Worm (Caenorhabditis elegans) whole organism, midembryonic: ENCODE results near the gene srw-16.
"Not testable (repeated sequence)": the region's sequence is repeated elsewhere in the genome, so short reads cannot be mapped to it uniquely, and the experiment has no call there.

Experiments used
- T22C8.4 ChIP-seq: fragments of 200-800 bp; sonication (Bioruptor generic); IDR thresholded peaks from 2 replicates; pipeline ENCODE4 v1.3.6; 2022; ENCODE audit warnings: missing genetic modification characterization, missing compliant biosample characterization
- cog-1 ChIP-seq: sonication (generic microtip); optimal IDR thresholded peaks from 2 replicates; lab custom pipeline; 2016; ENCODE audit warnings: missing genetic modification characterization, missing compliant biosample characterization
- flt-1 ChIP-seq: fragments of 200-800 bp; sonication (Bioruptor generic); IDR thresholded peaks from 2 replicates; pipeline ENCODE4 v1.3.6; 2022; ENCODE audit warnings: missing genetic modification characterization, missing compliant biosample characterization
- klf-2 ChIP-seq: fragments of 200-800 bp; sonication (Bioruptor generic); conservative IDR thresholded peaks from 2 replicates; pipeline ENCODE4 v1.3.6; 2022; ENCODE audit warnings: missing genetic modification reagents, missing genetic modification characterization, missing compliant biosample characterization
- med-1 ChIP-seq: sonication (generic microtip); optimal IDR thresholded peaks from 2 replicates; lab custom pipeline; 2017; ENCODE audit warnings: missing genetic modification characterization, mild to moderate bottlenecking, missing compliant biosample characterization, antibody characterized with exemption, missing genetic modification reagents; ENCODE audit not compliant: insufficient read depth
- ref-1 ChIP-seq: fragments of 200-800 bp; sonication (Bioruptor generic); conservative IDR thresholded peaks from 2 replicates; pipeline ENCODE4 v1.3.6; 2022; ENCODE audit warnings: missing genetic modification reagents, missing genetic modification characterization, missing compliant biosample characterization
- tab-1 ChIP-seq: fragments of 200-800 bp; sonication (Bioruptor generic); IDR thresholded peaks from 2 replicates; pipeline ENCODE4 v1.3.6; 2022; ENCODE audit warnings: missing genetic modification characterization, missing compliant biosample characterization
- ztf-23 ChIP-seq: fragments of 200-800 bp; sonication (Bioruptor generic); IDR thresholded peaks from 2 replicates; pipeline ENCODE4 v1.3.6; 2022; ENCODE audit warnings: missing genetic modification reagents, missing genetic modification characterization, missing compliant biosample characterization
- ztf-29 ChIP-seq: fragments of 200-800 bp; sonication (Bioruptor generic); IDR thresholded peaks from 2 replicates; pipeline ENCODE4 v1.3.6; 2022; ENCODE audit warnings: missing genetic modification reagents, missing genetic modification characterization, missing compliant biosample characterization

The srw-16 gene

DNA sequence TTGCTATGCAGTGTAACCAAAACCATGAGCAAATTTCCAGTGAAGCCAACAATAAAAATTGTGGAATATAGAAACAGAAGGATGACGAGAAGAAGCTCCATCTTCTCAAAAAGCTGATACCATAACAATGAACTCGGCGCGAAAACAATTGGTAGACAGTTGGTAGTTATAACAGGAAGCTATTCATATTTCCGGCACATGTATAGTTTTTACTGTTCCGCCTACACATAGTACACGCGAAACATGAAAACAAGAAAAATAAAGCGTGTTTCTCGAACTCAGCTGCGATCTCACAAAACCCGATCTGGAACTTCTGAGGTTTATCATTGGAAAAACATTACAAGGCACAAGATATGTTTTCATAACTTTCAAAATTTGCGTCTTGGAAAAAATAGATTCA, 15.6 kb downstream of the srw-16 start, which contains the start of gene srsx-37:
TSS of gene srsx-37 (minus strand) at position 101 of the 400 bp plus-strand sequence.
- TF ChIP-seq tab-1 (GFP tag; lab: Robert Waterston, UW), result no peak

DNA sequence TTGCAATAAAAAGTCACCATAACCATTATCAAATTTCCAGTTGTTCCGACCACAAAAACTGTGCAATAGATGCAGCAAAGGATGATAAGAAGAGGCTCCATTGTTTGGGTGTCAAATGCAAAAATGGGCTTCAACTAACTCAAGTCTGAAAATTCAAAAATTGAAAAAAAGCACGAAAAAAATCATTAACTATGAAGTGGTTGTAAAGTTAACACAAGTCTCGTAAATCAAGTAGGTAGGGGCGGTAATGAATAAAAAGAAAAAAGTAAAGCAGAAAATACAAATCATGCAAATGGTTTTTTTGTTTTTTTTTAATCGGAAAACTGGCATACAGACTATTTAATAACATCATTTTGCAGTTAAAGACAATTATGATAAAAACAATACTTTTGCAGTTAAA, 18.0 kb downstream of the srw-16 start, which contains the start of gene srsx-39:
TSS of gene srsx-39 (minus strand) at position 101 of the 400 bp plus-strand sequence.
- TF ChIP-seq ref-1 (GFP tag; lab: Robert Waterston, UW); cog-1; med-1 (GFP tag; lab: Kevin White, UChicago): not testable (repeated sequence)

DNA sequence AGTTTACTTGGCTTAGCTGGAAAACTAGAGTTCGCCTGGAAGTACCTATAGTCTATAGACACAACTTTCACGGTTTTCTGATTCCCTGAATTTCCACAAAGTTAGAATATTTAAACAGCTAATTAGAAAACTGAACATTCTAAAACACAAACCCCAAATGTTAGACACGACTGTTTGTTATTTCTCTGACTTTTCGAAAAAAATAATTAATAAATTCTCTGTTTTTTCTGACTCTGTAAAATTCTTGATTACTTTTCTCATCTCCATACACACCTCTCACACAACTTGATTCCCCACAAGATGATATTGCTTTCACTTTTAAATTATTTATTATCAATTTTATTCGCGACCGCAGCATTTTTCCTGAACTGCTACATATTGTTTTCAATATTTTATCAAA, 21.1 kb downstream of the srw-16 start, which contains the start of gene srbc-75:
TSS of gene srbc-75 (plus strand) at position 301 of the 400 bp plus-strand sequence.
- TF ChIP-seq ztf-23 (GFP tag; lab: Robert Waterston, UW), result no peak
- no peak for TF ChIP-seq cog-1
- TF ChIP-seq ref-1 (GFP tag; lab: Robert Waterston, UW), result no peak
- no peak for TF ChIP-seq med-1 (GFP tag; lab: Kevin White, UChicago)
- TF ChIP-seq flt-1 (GFP tag; lab: Robert Waterston, UW), result no peak
- no peak for TF ChIP-seq ztf-29 (GFP tag; lab: Robert Waterston, UW)
- no peak for TF ChIP-seq klf-2 (GFP tag; lab: Robert Waterston, UW)
- no peak for TF ChIP-seq tab-1 (GFP tag; lab: Robert Waterston, UW)
- TF ChIP-seq T22C8.4 (GFP tag; lab: Robert Waterston, UW), result no peak

DNA sequence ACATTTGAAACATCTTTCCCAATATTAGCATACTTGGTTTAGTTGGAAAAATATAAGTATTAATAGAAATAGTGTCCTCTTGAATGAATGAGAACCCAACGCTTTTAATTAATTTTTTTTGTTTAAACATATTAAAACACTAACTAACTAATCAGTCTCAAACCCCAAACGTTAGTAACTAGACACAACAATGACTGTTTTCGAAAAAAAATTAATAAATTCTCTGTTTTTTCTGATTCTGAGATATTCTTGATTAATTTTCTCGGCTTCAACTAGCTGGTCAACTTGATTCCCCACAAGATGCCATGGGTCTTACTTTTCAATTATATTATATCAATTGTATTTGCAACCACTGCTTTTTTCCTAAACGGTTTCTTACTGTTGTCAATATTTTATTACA, 22.6 kb downstream of the srw-16 start, which contains the start of gene srbc-76:
TSS of gene srbc-76 (plus strand) at position 301 of the 400 bp plus-strand sequence.
- TF ChIP-seq flt-1 (GFP tag; lab: Robert Waterston, UW) (no peak), ztf-23 (GFP tag; lab: Robert Waterston, UW) (no peak), ref-1 (GFP tag; lab: Robert Waterston, UW) (no peak), cog-1 (no peak), klf-2 (GFP tag; lab: Robert Waterston, UW) (no peak), ztf-29 (GFP tag; lab: Robert Waterston, UW) (no peak), med-1 (GFP tag; lab: Kevin White, UChicago) (no peak), tab-1 (GFP tag; lab: Robert Waterston, UW) (no peak), T22C8.4 (GFP tag; lab: Robert Waterston, UW) (no peak)

DNA sequence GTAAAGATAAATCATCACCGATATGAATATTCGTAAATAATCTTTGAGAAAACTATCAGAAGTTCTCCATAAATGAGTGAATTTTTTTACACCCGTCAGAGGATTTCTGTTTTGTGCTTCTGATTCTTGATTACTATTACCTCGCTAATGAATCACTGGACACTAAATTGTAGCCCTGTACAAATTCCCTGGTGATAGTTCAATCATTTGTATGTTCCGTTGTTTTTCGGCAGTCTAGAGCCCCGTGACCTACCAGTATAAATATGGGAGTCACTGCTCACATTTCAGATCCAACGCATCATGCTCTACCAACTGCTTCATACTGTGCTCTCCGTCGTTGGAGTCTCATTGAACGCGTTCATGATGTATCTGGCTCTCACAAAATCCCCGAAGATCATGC, 24.4 kb downstream of the srw-16 start, which contains the start of gene srd-28:
TSS of gene srd-28 (plus strand) at position 301 of the 400 bp plus-strand sequence.
- TF ChIP-seq ref-1 (GFP tag; lab: Robert Waterston, UW); cog-1; tab-1 (GFP tag; lab: Robert Waterston, UW): not testable (repeated sequence)

DNA sequence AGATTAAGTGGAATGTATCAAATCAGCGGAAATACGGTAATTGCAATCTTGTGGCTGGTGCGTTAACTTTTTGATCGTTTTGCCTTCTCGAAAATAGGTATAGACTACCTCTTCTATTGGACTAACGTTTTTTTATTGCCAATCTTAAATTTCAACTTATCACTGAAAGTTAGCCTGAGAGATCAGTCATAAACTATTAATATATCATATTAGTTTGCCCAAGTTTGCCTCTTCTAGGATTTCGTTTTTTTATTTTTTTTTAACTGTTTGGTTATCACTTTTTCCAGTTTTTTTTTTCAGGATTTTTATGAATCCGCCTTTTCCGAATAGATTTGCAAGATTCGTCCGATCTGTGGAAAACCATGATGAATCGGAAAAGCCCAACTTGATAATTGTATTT, 30.2 kb downstream of the srw-16 start, which contains the start of gene kin-30:
TSS of gene kin-30 (plus strand) at position 301 of the 400 bp plus-strand sequence.
- TF ChIP-seq ref-1 (GFP tag; lab: Robert Waterston, UW), result no peak
- no peak for TF ChIP-seq med-1 (GFP tag; lab: Kevin White, UChicago)
- no peak for TF ChIP-seq flt-1 (GFP tag; lab: Robert Waterston, UW)
- no peak for TF ChIP-seq cog-1
- no peak for TF ChIP-seq tab-1 (GFP tag; lab: Robert Waterston, UW)
- no peak for TF ChIP-seq T22C8.4 (GFP tag; lab: Robert Waterston, UW)
- no peak for TF ChIP-seq ztf-29 (GFP tag; lab: Robert Waterston, UW)
- no peak for TF ChIP-seq klf-2 (GFP tag; lab: Robert Waterston, UW)
- no peak for TF ChIP-seq ztf-23 (GFP tag; lab: Robert Waterston, UW)

DNA sequence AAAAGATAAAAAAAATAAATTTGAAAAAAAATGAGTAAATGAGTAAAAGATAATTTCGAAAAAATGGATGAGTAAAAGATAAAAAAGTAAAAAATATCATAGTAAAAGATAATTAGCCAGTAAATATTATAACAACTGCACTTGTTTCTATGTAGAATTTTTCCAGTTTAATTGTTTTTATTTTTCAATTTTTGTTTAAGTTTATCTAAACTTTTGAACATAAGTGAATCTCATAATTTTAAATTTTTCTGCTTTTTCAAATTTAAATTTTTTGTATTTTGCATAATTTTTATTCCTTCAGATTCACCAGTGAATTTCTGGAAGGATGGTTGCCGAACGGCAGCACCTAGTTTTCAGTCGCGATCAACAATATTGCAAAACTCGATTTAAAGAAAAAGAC, 33.4 kb downstream of the srw-16 start, which contains the start of gene chil-12:
TSS of gene chil-12 (plus strand) at position 301 of the 400 bp plus-strand sequence.
- TF ChIP-seq med-1 (GFP tag; lab: Kevin White, UChicago) (no peak), ref-1 (GFP tag; lab: Robert Waterston, UW) (no peak), T22C8.4 (GFP tag; lab: Robert Waterston, UW) (no peak), ztf-29 (GFP tag; lab: Robert Waterston, UW) (no peak), tab-1 (GFP tag; lab: Robert Waterston, UW) (no peak), cog-1 (no peak), klf-2 (GFP tag; lab: Robert Waterston, UW) (no peak), ztf-23 (GFP tag; lab: Robert Waterston, UW) (no peak), flt-1 (GFP tag; lab: Robert Waterston, UW) (no peak)

DNA sequence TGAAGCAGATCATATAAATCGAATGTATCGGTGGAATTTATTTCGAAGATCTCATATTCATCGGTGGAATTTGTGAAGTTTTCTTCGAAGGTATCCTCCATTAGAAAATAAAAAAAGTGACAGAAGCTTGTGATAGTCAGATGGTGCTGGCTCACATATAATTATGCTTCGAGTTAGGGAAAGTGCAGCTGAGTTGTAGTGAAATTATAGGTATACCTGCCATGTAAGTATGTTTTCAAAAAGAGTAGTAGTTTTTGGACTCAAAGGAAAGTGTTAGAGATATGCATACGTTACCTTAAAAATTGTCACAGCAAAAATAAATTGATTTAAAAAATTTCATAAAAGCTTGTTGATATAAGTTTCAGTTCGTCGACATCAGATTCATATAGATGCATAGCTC, 34.4 kb downstream of the srw-16 start, which contains the start of gene srw-11:
TSS of gene srw-11 (minus strand) at position 101 of the 400 bp plus-strand sequence.
- TF ChIP-seq klf-2 (GFP tag; lab: Robert Waterston, UW) (no peak), ztf-23 (GFP tag; lab: Robert Waterston, UW) (no peak), med-1 (GFP tag; lab: Kevin White, UChicago) (no peak), cog-1 (no peak), flt-1 (GFP tag; lab: Robert Waterston, UW) (no peak), tab-1 (GFP tag; lab: Robert Waterston, UW) (no peak), T22C8.4 (GFP tag; lab: Robert Waterston, UW) (no peak), ztf-29 (GFP tag; lab: Robert Waterston, UW) (no peak), ref-1 (GFP tag; lab: Robert Waterston, UW) (no peak)

DNA sequence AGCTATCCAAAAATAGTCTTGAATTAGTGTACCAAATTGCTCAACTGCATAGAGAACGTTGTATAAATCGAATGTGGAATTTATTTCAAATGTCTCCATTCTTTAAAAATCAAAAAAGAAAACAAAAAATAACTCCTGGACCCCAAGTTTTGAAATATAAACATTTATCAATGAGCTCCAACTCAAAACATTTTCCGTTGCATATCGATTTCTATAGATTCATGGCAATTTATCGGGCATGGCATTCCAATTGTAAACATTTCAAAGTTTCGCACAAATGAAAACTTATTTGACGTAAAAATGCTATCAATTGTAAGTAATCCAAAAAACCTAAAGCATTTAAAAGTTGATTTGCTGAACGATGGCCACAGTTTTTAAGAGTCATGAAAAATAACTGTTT, 36.1 kb downstream of the srw-16 start, which contains the start of gene srw-12:
TSS of gene srw-12 (minus strand) at position 101 of the 400 bp plus-strand sequence.
- TF ChIP-seq cog-1 (no peak), klf-2 (GFP tag; lab: Robert Waterston, UW) (no peak), med-1 (GFP tag; lab: Kevin White, UChicago) (no peak), ztf-23 (GFP tag; lab: Robert Waterston, UW) (no peak), ztf-29 (GFP tag; lab: Robert Waterston, UW) (no peak), tab-1 (GFP tag; lab: Robert Waterston, UW) (no peak), T22C8.4 (GFP tag; lab: Robert Waterston, UW) (no peak), ref-1 (GFP tag; lab: Robert Waterston, UW) (no peak), flt-1 (GFP tag; lab: Robert Waterston, UW) (no peak)
